Fruit fly (Drosophila melanogaster) whole organism, embryonic: ENCODE data around the gene slam.

Experiments
- Adf1 ChIP-seq: fragments of 200-800 bp; sonication (Bioruptor generic); IDR thresholded peaks from 2 replicates; pipeline ENCODE4 v1.3.6; 2022; ENCODE audit warnings: missing biosample characterization, missing genetic modification characterization
- Aef1 ChIP-seq: fragments of 200-800 bp; sonication (Bioruptor generic); IDR thresholded peaks from 3 replicates; pipeline ENCODE4 v1.3.6; 2022; ENCODE audit warnings: missing biosample characterization, missing genetic modification characterization
- CG10959 ChIP-seq: fragments of 200-800 bp; sonication (Bioruptor generic); IDR thresholded peaks from 2 replicates; pipeline ENCODE4 v1.3.6; 2022; ENCODE audit warnings: missing biosample characterization, missing genetic modification characterization
- CG11695 ChIP-seq: fragments of 200-800 bp; sonication (Bioruptor generic); IDR thresholded peaks from 3 replicates; pipeline ENCODE4 v1.3.6; 2022; ENCODE audit warnings: missing biosample characterization, missing genetic modification characterization
- CG12236 ChIP-seq: fragments of 200-800 bp; sonication (Bioruptor generic); optimal IDR thresholded peaks from 2 replicates; lab custom pipeline; 2016; ENCODE audit warnings: missing biosample characterization, missing genetic modification characterization
- CG13287 ChIP-seq: fragments of 200-800 bp; sonication (Bioruptor generic); IDR thresholded peaks from 2 replicates; pipeline ENCODE4 v1.3.6; 2022; ENCODE audit warnings: missing biosample characterization, missing genetic modification characterization; ENCODE audit not compliant: partially characterized antibody
- CG14014 ChIP-seq: fragments of 200-800 bp; sonication (Bioruptor generic); IDR thresholded peaks from 2 replicates; pipeline ENCODE4 v1.3.6; 2022; ENCODE audit warnings: missing biosample characterization, missing genetic modification characterization
- CG14441 ChIP-seq: fragments of 200-800 bp; sonication (Bioruptor generic); IDR thresholded peaks from 2 replicates; pipeline ENCODE4 v1.3.6; 2022; ENCODE audit warnings: missing biosample characterization, missing genetic modification characterization
- CG17359 ChIP-seq: fragments of 200-800 bp; sonication (Bioruptor generic); optimal IDR thresholded peaks from 3 replicates; lab custom pipeline; 2018; ENCODE audit warnings: missing biosample characterization, mild to moderate bottlenecking, missing genetic modification characterization, moderate library complexity
- CG17361 ChIP-seq: fragments of 200-800 bp; sonication (Bioruptor generic); IDR thresholded peaks from 3 replicates; pipeline ENCODE4 v1.3.6; 2022; ENCODE audit warnings: missing biosample characterization, missing genetic modification characterization
- CG2116 ChIP-seq: fragments of 200-800 bp; sonication (Bioruptor generic); optimal IDR thresholded peaks from 3 replicates; lab custom pipeline; 2018; ENCODE audit warnings: missing biosample characterization, mild to moderate bottlenecking, missing genetic modification characterization
- CG3065 ChIP-seq: fragments of 200-800 bp; sonication (Bioruptor generic); optimal IDR thresholded peaks from 2 replicates; lab custom pipeline; 2016; ENCODE audit warnings: missing biosample characterization, missing genetic modification characterization
- CG34376 ChIP-seq: fragments of 200-800 bp; sonication (Bioruptor generic); optimal IDR thresholded peaks from 2 replicates; lab custom pipeline; 2018; ENCODE audit warnings: missing biosample characterization, mild to moderate bottlenecking, missing genetic modification characterization
- CG4360 ChIP-seq: fragments of 200-800 bp; sonication (Bioruptor generic); IDR thresholded peaks from 2 replicates; pipeline ENCODE4 v1.3.6; 2022; ENCODE audit warnings: missing biosample characterization, missing genetic modification characterization
- CG8478 ChIP-seq: fragments of >200 bp; optimal IDR thresholded peaks from 2 replicates; lab custom pipeline; 2018
- CG9932 ChIP-seq: fragments of 200-800 bp; sonication (Bioruptor generic); IDR thresholded peaks from 2 replicates; pipeline ENCODE4 v1.3.6; 2022; ENCODE audit warnings: missing biosample characterization, missing genetic modification characterization
- CHES-1-like ChIP-seq: fragments of 200-800 bp; sonication (Bioruptor generic); optimal IDR thresholded peaks from 2 replicates; lab custom pipeline; 2016; ENCODE audit warnings: missing biosample characterization, missing genetic modification characterization
- D ChIP-seq, 2 experiments: fragments of 200-800 bp in 1 of 2; fragments of >200 bp in 1 of 2; sonication (Bioruptor generic) in 1 of 2; optimal IDR thresholded peaks; 2 replicates in 1 of 2; 3 replicates in 1 of 2; lab custom pipeline; 2017; ENCODE audit warnings: mild to moderate bottlenecking in 1 of 2, missing biosample characterization in 1 of 2, missing genetic modification characterization in 1 of 2, missing genetic modification reagents in 1 of 2
- Dad ChIP-seq: fragments of 200-800 bp; sonication (Bioruptor generic); optimal IDR thresholded peaks from 3 replicates; lab custom pipeline; 2016; ENCODE audit warnings: missing biosample characterization, missing genetic modification characterization
- Dll ChIP-seq: fragments of 200-800 bp; sonication (Bioruptor generic); IDR thresholded peaks from 4 replicates; pipeline ENCODE4 v1.3.6; 2022; ENCODE audit warnings: missing biosample characterization, missing genetic modification characterization; ENCODE audit not compliant: partially characterized antibody
- Drgx ChIP-seq: fragments of 200-800 bp; sonication (Bioruptor generic); IDR thresholded peaks from 2 replicates; pipeline ENCODE4 v1.3.6; 2022; ENCODE audit warnings: missing biosample characterization, missing genetic modification characterization
- Elba2 ChIP-seq: fragments of 200-800 bp; sonication (Bioruptor generic); optimal IDR thresholded peaks from 3 replicates; lab custom pipeline; 2016; ENCODE audit warnings: missing biosample characterization, missing genetic modification characterization
- GATAe ChIP-seq: fragments of 200-800 bp; sonication (Bioruptor generic); conservative IDR thresholded peaks from 2 replicates; pipeline ENCODE4 v1.3.6; 2022; ENCODE audit warnings: missing biosample characterization, missing genetic modification characterization
- HLH3B ChIP-seq: fragments of 200-800 bp; sonication (Bioruptor generic); IDR thresholded peaks from 2 replicates; pipeline ENCODE4 v1.3.6; 2022; ENCODE audit warnings: missing biosample characterization, missing genetic modification characterization
- HLH4C ChIP-seq: fragments of 200-800 bp; sonication (Bioruptor generic); IDR thresholded peaks from 3 replicates; pipeline ENCODE4 v1.3.6; 2022; ENCODE audit warnings: missing biosample characterization, missing genetic modification characterization; ENCODE audit not compliant: partially characterized antibody
- HmgZ ChIP-seq: fragments of 200-800 bp; sonication (Bioruptor generic); optimal IDR thresholded peaks from 2 replicates; lab custom pipeline; 2018; ENCODE audit warnings: missing biosample characterization, mild to moderate bottlenecking, missing genetic modification characterization
- Hsf ChIP-seq: fragments of 200-800 bp; sonication (Bioruptor generic); optimal IDR thresholded peaks from 3 replicates; lab custom pipeline; 2016; ENCODE audit warnings: missing biosample characterization, missing genetic modification characterization
- Lpt ChIP-seq: fragments of >200 bp; optimal IDR thresholded peaks from 2 replicates; lab custom pipeline; 2018; ENCODE audit warnings: missing biosample characterization, missing genetic modification characterization
- Mad ChIP-seq: fragments of 200-800 bp; sonication (Bioruptor generic); optimal IDR thresholded peaks from 2 replicates; lab custom pipeline; 2016; ENCODE audit warnings: missing biosample characterization, missing genetic modification characterization
- Ptx1 ChIP-seq: fragments of 200-800 bp; sonication (Bioruptor generic); IDR thresholded peaks from 2 replicates; pipeline ENCODE4 v1.3.6; 2022; ENCODE audit warnings: missing biosample characterization, missing genetic modification characterization
- Rfx ChIP-seq: fragments of 200-800 bp; sonication (Bioruptor generic); IDR thresholded peaks from 2 replicates; pipeline ENCODE4 v1.3.6; 2022; ENCODE audit warnings: missing biosample characterization, missing genetic modification characterization
- Trl ChIP-seq, 3 experiments: fragments of >200 bp in 2 of 3; fragments of 200-800 bp in 1 of 3; sonication (Bioruptor generic) in 1 of 3; optimal IDR thresholded peaks; 2 replicates in 1 of 3; 3 replicates in 2 of 3; lab custom pipeline; 2016 to 2017; ENCODE audit warnings: missing biosample characterization in 1 of 3, missing genetic modification characterization in 1 of 3
- az2 ChIP-seq: fragments of 200-800 bp; sonication (Bioruptor generic); optimal IDR thresholded peaks from 3 replicates; lab custom pipeline; 2016; ENCODE audit warnings: missing biosample characterization, missing genetic modification characterization
- bsh ChIP-seq, 2 experiments: fragments of 200-800 bp; sonication (Bioruptor generic); optimal IDR thresholded peaks; 2 replicates each; lab custom pipeline; 2017 to 2018; ENCODE audit warnings: mild to moderate bottlenecking in 2 of 2, missing biosample characterization in 2 of 2, missing genetic modification characterization in 2 of 2, moderate library complexity in 1 of 2
- chinmo ChIP-seq: fragments of 200-800 bp; sonication (Bioruptor generic); IDR thresholded peaks from 4 replicates; pipeline ENCODE4 v1.3.6; 2022; ENCODE audit warnings: missing biosample characterization, missing genetic modification characterization; ENCODE audit not compliant: partially characterized antibody
- corto ChIP-seq: fragments of 200-800 bp; sonication (Bioruptor generic); optimal IDR thresholded peaks from 2 replicates; lab custom pipeline; 2016; ENCODE audit warnings: missing biosample characterization, mild to moderate bottlenecking, missing genetic modification characterization, moderate library complexity
- dimm ChIP-seq: fragments of 200-800 bp; sonication (Bioruptor generic); IDR thresholded peaks from 2 replicates; pipeline ENCODE4 v1.3.6; 2022; ENCODE audit warnings: missing biosample characterization, missing genetic modification characterization
- en ChIP-seq: fragments of 200-800 bp; sonication (Bioruptor generic); optimal IDR thresholded peaks from 2 replicates; lab custom pipeline; 2016; ENCODE audit warnings: missing biosample characterization, missing genetic modification characterization
- hbn ChIP-seq: fragments of 200-800 bp; sonication (Bioruptor generic); IDR thresholded peaks from 2 replicates; pipeline ENCODE4 v1.3.6; 2022; ENCODE audit warnings: missing biosample characterization, missing genetic modification characterization; ENCODE audit not compliant: partially characterized antibody
- lbe ChIP-seq: fragments of 200-800 bp; sonication (Bioruptor generic); optimal IDR thresholded peaks from 2 replicates; lab custom pipeline; 2016; ENCODE audit warnings: missing biosample characterization, mild to moderate bottlenecking, missing genetic modification characterization
- nom ChIP-seq: fragments of 200-800 bp; sonication (Bioruptor generic); optimal IDR thresholded peaks from 2 replicates; lab custom pipeline; 2017; ENCODE audit warnings: missing biosample characterization, missing genetic modification characterization, mild to moderate bottlenecking, moderate library complexity, missing genetic modification reagents
- pnt ChIP-seq: fragments of 200-800 bp; sonication (Bioruptor generic); optimal IDR thresholded peaks from 3 replicates; lab custom pipeline; 2016; ENCODE audit warnings: missing biosample characterization, missing genetic modification characterization
- pum ChIP-seq: fragments of 200-800 bp; sonication (Bioruptor generic); optimal IDR thresholded peaks from 2 replicates; lab custom pipeline; 2016; ENCODE audit warnings: missing biosample characterization, missing genetic modification characterization
- ro ChIP-seq: fragments of 200-800 bp; sonication (Bioruptor generic); IDR thresholded peaks from 2 replicates; pipeline ENCODE4 v1.3.6; 2022; ENCODE audit warnings: missing biosample characterization, missing genetic modification characterization
- schlank ChIP-seq: fragments of 200-800 bp; sonication (Bioruptor generic); optimal IDR thresholded peaks from 2 replicates; lab custom pipeline; 2018; ENCODE audit warnings: missing biosample characterization, mild to moderate bottlenecking, missing genetic modification characterization
- shn ChIP-seq: fragments of 200-800 bp; sonication (Bioruptor generic); optimal IDR thresholded peaks from 3 replicates; lab custom pipeline; 2016; ENCODE audit warnings: missing biosample characterization, missing genetic modification characterization
- sima ChIP-seq: fragments of 200-800 bp; sonication (Bioruptor generic); optimal IDR thresholded peaks from 2 replicates; lab custom pipeline; 2016; ENCODE audit warnings: missing biosample characterization, missing genetic modification characterization
- sisA ChIP-seq: fragments of 200-800 bp; sonication (Bioruptor generic); IDR thresholded peaks from 2 replicates; pipeline ENCODE4 v1.3.6; 2022; ENCODE audit warnings: missing biosample characterization, missing genetic modification characterization
- sr ChIP-seq: fragments of 200-800 bp; sonication (Bioruptor generic); IDR thresholded peaks from 3 replicates; pipeline ENCODE4 v1.3.6; 2022; ENCODE audit warnings: missing biosample characterization, missing genetic modification characterization
- trem ChIP-seq: fragments of 200-800 bp; optimal IDR thresholded peaks from 3 replicates; lab custom pipeline; 2019; ENCODE audit warnings: missing biosample characterization, mild to moderate bottlenecking, missing genetic modification characterization, moderate library complexity
- vnd ChIP-seq: fragments of 200-800 bp; sonication (Bioruptor generic); IDR thresholded peaks from 3 replicates; pipeline ENCODE4 v1.3.6; 2022; ENCODE audit warnings: missing biosample characterization, missing genetic modification characterization; ENCODE audit not compliant: partially characterized antibody
- vvl ChIP-seq: fragments of 200-800 bp; sonication (Bioruptor generic); IDR thresholded peaks from 2 replicates; pipeline ENCODE4 v1.3.6; 2022; ENCODE audit warnings: missing biosample characterization, missing genetic modification characterization

Gene slam

dm6 chr2L:6324386-6324744 lies 47.8 kb upstream of the slam start:
- TF ChIP-seq corto (GFP tag; lab: Kevin White, UChicago) (peak; percentile 75), hbn (peak; percentile 38; the same call in 1 of the 2 replicates), vvl (GFP tag; lab: Robert Waterston, UW) (peak; percentile 57), bsh (GFP tag; optimal IDR thresholded peaks at IDR 0.05; lab: Kevin White, UChicago) (peak in 1 of 2 experiments; percentile 71), dimm (GFP tag; lab: Robert Waterston, UW) (no peak), CG17359 (tag; lab: Kevin White, UChicago) (no peak), Trl (optimal IDR thresholded peaks at IDR 0.05; lab: Kevin White, UChicago) (peak; percentile 66 to 83), Trl (GFP tag; optimal IDR thresholded peaks at IDR 0.05; lab: Kevin White, UChicago) (no peak), Dll (no peak), CG9932 (GFP tag; lab: Robert Waterston, UW) (no peak), Hsf (GFP tag; lab: Kevin White, UChicago) (no peak), Aef1 (GFP tag; lab: Robert Waterston, UW) (no peak), CG13287 (GFP tag; lab: Robert Waterston, UW) (peak; percentile 34; the same call in 1 of the 2 replicates), CHES-1-like (GFP tag; lab: Kevin White, UChicago) (peak; percentile 8), trem (tag; lab: Kevin White, UChicago) (no peak), CG12236 (GFP tag; lab: Kevin White, UChicago) (no peak), pnt (GFP tag; lab: Kevin White, UChicago) (no peak), CG14014 (GFP tag; lab: Robert Waterston, UW) (peak; percentile 6; the same call in 1 of the 2 replicates), lbe (GFP tag; lab: Kevin White, UChicago) (peak; percentile 58), az2 (GFP tag; lab: Kevin White, UChicago) (no peak), GATAe (GFP tag; lab: Robert Waterston, UW) (no peak), Adf1 (GFP tag; lab: Robert Waterston, UW) (peak; percentile 71; the same call in 1 of the 2 replicates), Drgx (peak; percentile 94), pum (GFP tag; lab: Kevin White, UChicago) (no peak), chinmo (GFP tag; lab: Robert Waterston, UW) (peak; percentile 94), sisA (GFP tag; lab: Robert Waterston, UW) (no peak), CG4360 (peak; percentile 60; the same call in 1 of the 2 replicates), Ptx1 (no peak), nom (GFP tag; lab: Kevin White, UChicago) (peak; percentile 88), ro (GFP tag; lab: Robert Waterston, UW) (no peak), HmgZ (peak; percentile 0), CG8478 (lab: Kevin White, UChicago) (peak; percentile 60), HLH4C (GFP tag; lab: Robert Waterston, UW) (no peak), CG17361 (GFP tag; lab: Robert Waterston, UW) (no peak), CG11695 (GFP tag; lab: Robert Waterston, UW) (peak; percentile 15; the same call in 1 of the 3 replicates), Lpt (no peak), CG34376 (peak; percentile 18), vnd (no peak), sr (GFP tag; lab: Robert Waterston, UW) (peak; percentile 98), Rfx (GFP tag; lab: Robert Waterston, UW) (peak; percentile 34; the same call in 1 of the 2 replicates), Mad (GFP tag; lab: Kevin White, UChicago) (no peak)
- TF ChIP-seq, all 482 proteins: peak for 20

dm6 chr2L:6337843-6338366 lies 34.3 kb upstream of the slam start:
- TF ChIP-seq D (optimal IDR thresholded peaks at IDR 0.05; lab: Kevin White, UChicago) = peak; percentile 80
- TF ChIP-seq D (GFP tag; optimal IDR thresholded peaks at IDR 0.05; lab: Kevin White, UChicago) = no peak
- TF ChIP-seq CG10959 (GFP tag; lab: Robert Waterston, UW) = no peak
- no peak for TF ChIP-seq shn (GFP tag; lab: Kevin White, UChicago)
- TF ChIP-seq CG2116 (GFP tag; lab: Kevin White, UChicago) = no peak
- no peak for TF ChIP-seq schlank (tag; lab: Kevin White, UChicago)
- TF ChIP-seq en (GFP tag; lab: Kevin White, UChicago) = no peak
- no peak for TF ChIP-seq CG14441
- peak; percentile 81 for TF ChIP-seq Elba2 (GFP tag; lab: Kevin White, UChicago)
- TF ChIP-seq HLH3B (GFP tag; lab: Robert Waterston, UW) = no peak
- TF ChIP-seq sima = no peak
- no peak for TF ChIP-seq Dll
- no peak for TF ChIP-seq Dad (GFP tag; lab: Kevin White, UChicago)
- no peak for TF ChIP-seq CG3065 (GFP tag; lab: Kevin White, UChicago)
